Worm (Caenorhabditis elegans): ENCODE measurements around the gene C02B4.3.

The C02B4.3 gene

DNA sequence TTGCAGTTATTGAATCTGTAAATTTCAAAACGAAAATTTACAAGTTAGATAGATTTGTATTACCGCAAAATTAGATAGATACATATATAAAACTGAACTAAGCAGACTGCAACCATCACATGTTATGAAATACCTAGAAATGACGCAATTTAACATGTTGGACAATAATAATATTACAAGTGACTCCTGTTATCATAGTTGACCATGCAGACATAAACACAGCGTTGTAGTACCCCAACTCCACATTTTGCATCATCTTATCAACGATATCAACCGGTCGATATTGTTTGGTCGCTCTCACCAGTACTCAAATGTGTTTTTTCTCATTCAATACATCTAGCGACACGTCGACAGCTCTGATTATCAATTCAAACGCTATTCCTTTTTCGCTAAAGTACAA, 31.7 kb upstream of the C02B4.3 start, which contains the start of gene ugt-50 (continued):
- TF ChIP-seq ztf-4 (tag; optimal IDR thresholded peaks at IDR 0.05) (no peak), pag-3 (tag; optimal IDR thresholded peaks at IDR 0.05; ENCODE audit: borderline replicate concordance, insufficient read depth) (no peak), nhr-237 (tag; optimal IDR thresholded peaks at IDR 0.05) (no peak), hlh-4 (tag; optimal IDR thresholded peaks at IDR 0.05) (no peak)

DNA sequence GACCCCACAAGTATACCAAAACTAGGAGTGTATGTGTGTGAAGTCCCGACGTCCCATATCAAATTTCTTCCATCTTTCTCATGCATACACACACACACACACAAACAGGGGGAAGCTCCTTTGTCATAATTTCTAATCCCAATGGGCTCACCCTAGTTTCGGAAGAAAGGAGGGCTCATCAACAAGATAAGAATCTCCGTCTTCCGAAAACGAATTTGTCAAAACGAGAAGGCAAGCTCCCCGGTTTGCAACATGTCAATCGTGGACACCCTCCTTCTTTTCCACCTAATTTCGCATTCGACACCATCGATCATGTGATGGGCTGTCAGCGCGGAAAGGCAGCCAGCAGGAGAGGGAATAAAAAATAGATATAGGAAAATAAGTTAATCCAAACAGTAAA, 30.7 kb upstream of the C02B4.3 start:
- TF ChIP-seq nhr-71 (tag; optimal IDR thresholded peaks at IDR 0.05) (peak; percentile 18), lin-35 (GFP tag; optimal IDR thresholded peaks at IDR 0.05) (no peak), swsn-7 (tag; optimal IDR thresholded peaks at IDR 0.05) (peak; percentile 25), zip-4 (GFP tag; optimal IDR thresholded peaks at IDR 0.05) (peak; percentile 9), ceh-82 (tag; optimal IDR thresholded peaks at IDR 0.05) (peak in 2 of 3 experiments; percentile 6 to 16), mep-1 (tag; optimal IDR thresholded peaks at IDR 0.05) (peak; percentile 41), tlp-1 (tag; optimal IDR thresholded peaks at IDR 0.05) (no peak), C04F5.9 (tag; optimal IDR thresholded peaks at IDR 0.05) (no peak), ceh-8 (GFP tag; optimal IDR thresholded peaks at IDR 0.05) (no peak), mab-9 (GFP tag; IDR thresholded peaks at IDR 0.05) (peak; percentile 81), tbx-2 (tag; optimal IDR thresholded peaks at IDR 0.05) (peak; percentile 50), lsy-2 (tag; optimal IDR thresholded peaks at IDR 0.05) (peak in 1 of 2 experiments; percentile 5), sup-37 (GFP tag; optimal IDR thresholded peaks at IDR 0.05) (no peak), lin-14 (GFP tag; optimal IDR thresholded peaks at IDR 0.05) (peak; percentile 80), nhr-11 (tag; optimal IDR thresholded peaks at IDR 0.05) (no peak), hlh-4 (tag; optimal IDR thresholded peaks at IDR 0.05) (no peak), blmp-1 (tag; optimal IDR thresholded peaks at IDR 0.05) (peak; percentile 9), ztf-11 (tag; optimal IDR thresholded peaks at IDR 0.05) (peak in 1 of 2 experiments; percentile 21), snpc-4 (tag; optimal IDR thresholded peaks at IDR 0.05) (no peak), lin-13 (GFP tag; optimal IDR thresholded peaks at IDR 0.05) (peak; percentile 26), zag-1 (tag; optimal IDR thresholded peaks at IDR 0.05) (no peak), egl-13 (tag; optimal IDR thresholded peaks at IDR 0.05) (peak; percentile 36), nhr-237 (tag; optimal IDR thresholded peaks at IDR 0.05) (no peak), sox-4 (tag; optimal IDR thresholded peaks at IDR 0.05) (no peak), nhr-76 (tag; optimal IDR thresholded peaks at IDR 0.05) (no peak), snu-23 (GFP tag; optimal IDR thresholded peaks at IDR 0.05) (peak; percentile 25)

DNA sequence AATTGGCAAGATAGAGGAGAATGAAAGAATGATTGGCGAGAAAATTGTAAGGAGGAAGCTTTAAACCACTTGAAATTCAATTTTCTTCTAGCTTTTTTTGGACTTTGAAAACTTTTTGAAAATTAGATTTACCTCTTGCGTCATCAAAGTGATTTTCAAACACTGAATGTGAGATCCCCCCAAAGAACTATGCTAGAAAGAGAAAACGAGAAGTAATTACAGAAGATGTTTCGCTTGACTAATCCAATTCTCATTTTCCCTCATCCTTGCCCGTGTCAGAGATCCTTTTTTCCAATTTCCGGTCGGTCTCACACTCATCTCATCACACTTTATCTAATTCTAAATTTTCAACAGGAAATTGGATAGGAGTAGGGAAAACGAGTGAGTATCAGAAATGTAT, 30.2 kb upstream of the C02B4.3 start:
- TF ChIP-seq ces-1 (GFP tag; optimal IDR thresholded peaks at IDR 0.05), result peak; percentile 80
- TF ChIP-seq dsc-1 (tag; optimal IDR thresholded peaks at IDR 0.05), result peak; percentile 89
- peak; percentile 21 for TF ChIP-seq fkh-8 (tag; optimal IDR thresholded peaks at IDR 0.05)
- peak; percentile 14 for TF ChIP-seq nhr-47 (tag; optimal IDR thresholded peaks at IDR 0.05)
- TF ChIP-seq fos-1 (tag; optimal IDR thresholded peaks at IDR 0.05), result peak; percentile 19
- peak; percentile 83 for TF ChIP-seq lin-14 (GFP tag; optimal IDR thresholded peaks at IDR 0.05)
- TF ChIP-seq tbx-2 (tag; optimal IDR thresholded peaks at IDR 0.05), result peak; percentile 55
- peak in 1 of 3 experiments; percentile 0 for TF ChIP-seq ceh-82 (tag; optimal IDR thresholded peaks at IDR 0.05)
- TF ChIP-seq nhr-71 (tag; optimal IDR thresholded peaks at IDR 0.05), result peak; percentile 35
- TF ChIP-seq fkh-10 (GFP tag; optimal IDR thresholded peaks at IDR 0.05), result peak; percentile 87
- no peak for TF ChIP-seq unc-98 (GFP tag; IDR thresholded peaks at IDR 0.05)
- no peak for TF ChIP-seq lin-39 (tag; optimal IDR thresholded peaks at IDR 0.05)
- no peak for TF ChIP-seq alr-1 (tag; optimal IDR thresholded peaks at IDR 0.05; ENCODE audit: borderline replicate concordance)

DNA sequence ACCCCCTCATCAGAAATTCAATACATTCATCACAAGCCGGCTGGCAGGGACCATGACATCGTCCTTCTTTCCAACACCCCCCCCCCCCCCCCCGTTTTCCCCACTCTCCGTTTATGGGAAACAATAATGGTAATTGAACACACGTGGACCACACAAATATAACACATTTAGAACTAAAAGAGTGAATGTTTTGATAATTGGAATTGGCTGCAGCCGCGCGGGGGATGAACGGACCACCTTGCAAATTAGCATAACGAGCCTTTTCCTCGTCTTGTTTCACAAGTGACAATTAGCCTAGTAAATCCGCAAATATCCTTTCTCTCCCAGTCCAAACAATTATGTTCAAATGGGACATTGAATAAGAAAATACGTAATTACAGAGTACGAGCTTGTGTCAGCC, 29.0 kb upstream of the C02B4.3 start:
- peak; percentile 37 for TF ChIP-seq lin-14 (GFP tag; optimal IDR thresholded peaks at IDR 0.05)
- TF ChIP-seq ceh-8 (GFP tag; optimal IDR thresholded peaks at IDR 0.05), result peak; percentile 53
- no peak for TF ChIP-seq nhr-71 (tag; optimal IDR thresholded peaks at IDR 0.05)
